Worm (Caenorhabditis elegans) whole organism, L1 larva: Measurements from ENCODE around the gene T18D3.9.

Experiments
- C04F5.9 ChIP-seq: sonication (generic microtip); optimal IDR thresholded peaks from 2 replicates; lab custom pipeline; 2016; ENCODE audit warnings: missing genetic modification characterization, missing compliant biosample characterization
- aly-2 ChIP-seq: fragments of 150-350 bp; optimal IDR thresholded peaks from 2 replicates; lab custom pipeline; 2014; ENCODE audit warnings: missing biosample characterization, missing genetic modification characterization
- blmp-1 ChIP-seq: fragments of 150-350 bp; optimal IDR thresholded peaks from 2 replicates; lab custom pipeline; 2014; ENCODE audit warnings: missing biosample characterization, missing genetic modification characterization
- ceh-8 ChIP-seq: fragments of 200-800 bp; sonication (Bioruptor generic); optimal IDR thresholded peaks from 2 replicates; lab custom pipeline; 2018; ENCODE audit warnings: mild to moderate bottlenecking, missing genetic modification characterization, moderate library complexity, missing compliant biosample characterization
- dsc-1 ChIP-seq: sonication (generic microtip); optimal IDR thresholded peaks from 2 replicates; lab custom pipeline; 2016; ENCODE audit warnings: mild to moderate bottlenecking, missing genetic modification characterization, missing compliant biosample characterization
- efl-1 ChIP-seq, 4 experiments: fragments of 150-350 bp; optimal IDR thresholded peaks in 3 of 4; peaks in 1 of 4; 1 replicate in 1 of 4; 2 replicates in 3 of 4; lab custom pipeline; 2014; ENCODE audit warnings: missing biosample characterization in 2 of 4, missing genetic modification characterization in 2 of 4, missing genetic modification reagents in 2 of 4
- egl-13 ChIP-seq: sonication (generic microtip); optimal IDR thresholded peaks from 2 replicates; lab custom pipeline; 2016; ENCODE audit warnings: missing genotype, missing genetic modification reagents, missing genetic modification characterization, missing compliant biosample characterization
- elt-2 ChIP-seq: sonication (generic microtip); optimal IDR thresholded peaks from 2 replicates; lab custom pipeline; 2016; ENCODE audit warnings: missing genetic modification characterization, mild to moderate bottlenecking, inconsistent platforms, missing compliant biosample characterization, missing genetic modification reagents
- fkh-4 ChIP-seq: sonication (generic microtip); optimal IDR thresholded peaks from 2 replicates; lab custom pipeline; 2016; ENCODE audit warnings: missing compliant biosample characterization, missing genetic modification characterization, borderline replicate concordance
- hlh-17 ChIP-seq: fragments of 200-800 bp; sonication (Bioruptor generic); optimal IDR thresholded peaks from 2 replicates; lab custom pipeline; 2018; ENCODE audit warnings: missing genetic modification characterization, mild to moderate bottlenecking, missing compliant biosample characterization, moderate library complexity, borderline replicate concordance
- hlh-4 ChIP-seq: sonication (generic microtip); optimal IDR thresholded peaks from 2 replicates; lab custom pipeline; 2016; ENCODE audit warnings: mild to moderate bottlenecking, missing genetic modification characterization, missing compliant biosample characterization
- hpl-2 ChIP-seq: fragments of 150-350 bp; optimal IDR thresholded peaks from 2 replicates; lab custom pipeline; 2014; ENCODE audit warnings: missing biosample characterization, missing genetic modification reagents, missing genetic modification characterization
- irx-1 ChIP-seq: sonication (generic microtip); optimal IDR thresholded peaks from 2 replicates; lab custom pipeline; 2016; ENCODE audit warnings: missing genetic modification characterization, missing compliant biosample characterization
- isw-1 ChIP-seq: fragments of 200-800 bp; sonication (Bioruptor generic); IDR thresholded peaks from 2 replicates; pipeline ENCODE4 v1.3.6; 2022; ENCODE audit warnings: missing genetic modification characterization, missing compliant biosample characterization
- jun-1 ChIP-seq: fragments of 150-350 bp; optimal IDR thresholded peaks from 2 replicates; lab custom pipeline; 2014; ENCODE audit warnings: missing biosample characterization, missing genetic modification reagents, missing genetic modification characterization
- lin-14 ChIP-seq: fragments of 200-800 bp; sonication (Bioruptor generic); optimal IDR thresholded peaks from 2 replicates; lab custom pipeline; 2018; ENCODE audit warnings: mild to moderate bottlenecking, missing genetic modification characterization, moderate library complexity, missing compliant biosample characterization
- lin-15B ChIP-seq: fragments of 150-350 bp; sonication (generic microtip); optimal IDR thresholded peaks from 3 replicates; lab custom pipeline; 2014; ENCODE audit warnings: missing biosample characterization, missing genetic modification characterization
- lin-39 ChIP-seq: fragments of 150-350 bp; optimal IDR thresholded peaks from 2 replicates; lab custom pipeline; 2014; ENCODE audit warnings: missing biosample characterization, missing genetic modification reagents, missing genetic modification characterization
- lsy-2 ChIP-seq, 2 experiments: fragments of 150-350 bp; optimal IDR thresholded peaks; 2 replicates each; lab custom pipeline; 2014; ENCODE audit warnings: missing biosample characterization in 2 of 2, missing genetic modification characterization in 2 of 2
- mdl-1 ChIP-seq, 2 experiments: fragments of 150-350 bp; optimal IDR thresholded peaks; 2 replicates each; lab custom pipeline; 2014 to 2017; ENCODE audit warnings: missing biosample characterization in 2 of 2, missing genetic modification characterization in 2 of 2, inconsistent platforms in 1 of 2
- mef-2 ChIP-seq: fragments of 150-350 bp; optimal IDR thresholded peaks from 2 replicates; lab custom pipeline; 2014; ENCODE audit warnings: missing biosample characterization, missing genetic modification characterization
- mep-1 ChIP-seq: fragments of 150-350 bp; optimal IDR thresholded peaks from 2 replicates; lab custom pipeline; 2014; ENCODE audit warnings: missing biosample characterization, missing genetic modification characterization
- nhr-19 ChIP-seq: fragments of 200-800 bp; sonication (Bioruptor generic); conservative IDR thresholded peaks from 2 replicates; pipeline ENCODE4 v1.3.6; 2022; ENCODE audit warnings: missing genetic modification characterization, missing compliant biosample characterization
- nhr-20 ChIP-seq: sonication (generic microtip); optimal IDR thresholded peaks from 2 replicates; lab custom pipeline; 2016; ENCODE audit warnings: mild to moderate bottlenecking, missing genetic modification characterization, missing compliant biosample characterization
- nhr-28 ChIP-seq: fragments of 150-350 bp; optimal IDR thresholded peaks from 2 replicates; lab custom pipeline; 2014; ENCODE audit warnings: missing biosample characterization, missing genetic modification characterization
- nhr-71 ChIP-seq: sonication (generic microtip); optimal IDR thresholded peaks from 2 replicates; lab custom pipeline; 2016; ENCODE audit warnings: mild to moderate bottlenecking, missing genetic modification characterization, moderate library complexity, missing compliant biosample characterization
- nhr-85 ChIP-seq: sonication (generic microtip); peaks from one replicate; lab custom pipeline; 2016; ENCODE audit warnings: missing genetic modification characterization, inconsistent platforms, missing compliant biosample characterization
- nhr-90 ChIP-seq: sonication (generic microtip); optimal IDR thresholded peaks from 2 replicates; lab custom pipeline; 2016; ENCODE audit warnings: mild to moderate bottlenecking, missing genetic modification characterization, missing compliant biosample characterization; ENCODE audit not compliant: poor library complexity
- pax-3 ChIP-seq: fragments of 200-800 bp; sonication (Bioruptor generic); optimal IDR thresholded peaks from 2 replicates; lab custom pipeline; 2018; ENCODE audit warnings: mild to moderate bottlenecking, missing genetic modification characterization, moderate library complexity, missing compliant biosample characterization
- pqm-1 ChIP-seq: sonication (generic microtip); optimal IDR thresholded peaks from 3 replicates; lab custom pipeline; 2017; ENCODE audit warnings: missing biosample characterization, missing genetic modification characterization
- rnt-1 ChIP-seq: sonication (generic microtip); optimal IDR thresholded peaks from 2 replicates; lab custom pipeline; 2016; ENCODE audit warnings: mild to moderate bottlenecking, missing genetic modification characterization, moderate library complexity, missing compliant biosample characterization
- skn-1 ChIP-seq: fragments of 150-350 bp; optimal IDR thresholded peaks from 2 replicates; lab custom pipeline; 2014; ENCODE audit warnings: missing biosample characterization, missing genetic modification characterization
- snpc-4 ChIP-seq: fragments of 150-350 bp; optimal IDR thresholded peaks from 2 replicates; lab custom pipeline; 2014; ENCODE audit warnings: missing biosample characterization, missing genetic modification characterization
- sox-4 ChIP-seq: sonication (generic microtip); optimal IDR thresholded peaks from 2 replicates; lab custom pipeline; 2016; ENCODE audit warnings: missing genetic modification characterization, missing compliant biosample characterization
- sup-37 ChIP-seq: fragments of 200-800 bp; sonication (Bioruptor generic); optimal IDR thresholded peaks from 2 replicates; lab custom pipeline; 2018; ENCODE audit warnings: mild to moderate bottlenecking, missing genetic modification characterization, missing compliant biosample characterization
- tbx-2 ChIP-seq: sonication (generic microtip); optimal IDR thresholded peaks from 2 replicates; lab custom pipeline; 2016; ENCODE audit warnings: missing genetic modification characterization, missing compliant biosample characterization
- unc-130 ChIP-seq: fragments of 150-350 bp; optimal IDR thresholded peaks from 2 replicates; lab custom pipeline; 2017; ENCODE audit warnings: missing biosample characterization, missing genetic modification characterization, inconsistent platforms
- unc-30 ChIP-seq: sonication (generic microtip); optimal IDR thresholded peaks from 2 replicates; lab custom pipeline; 2017; ENCODE audit warnings: missing biosample characterization, missing genetic modification characterization
- unc-98 ChIP-seq: fragments of 200-800 bp; sonication (Bioruptor generic); IDR thresholded peaks from 2 replicates; pipeline ENCODE4 v1.3.6; 2022; ENCODE audit warnings: missing genetic modification characterization, missing compliant biosample characterization
- xbp-1 ChIP-seq: sonication (generic microtip); optimal IDR thresholded peaks from 2 replicates; lab custom pipeline; 2016; ENCODE audit warnings: missing genetic modification characterization, missing compliant biosample characterization
- ztf-11 ChIP-seq, 2 experiments: sonication (generic microtip); optimal IDR thresholded peaks; 2 replicates each; lab custom pipeline; 2016 to 2017; ENCODE audit warnings: missing genetic modification characterization in 2 of 2, missing biosample characterization in 1 of 2, missing compliant biosample characterization in 1 of 2

The T18D3.9 gene

ce11 chrX:12467660-12468111 is 13.4 kb upstream of the T18D3.9 start, which contains the start of gene myo-2:
Gene myo-2, plus strand, starts transcription at chrX:12468061.
- TF ChIP-seq efl-1 (optimal IDR thresholded peaks at IDR 0.05; lab: Kevin White, UChicago) (no peak), efl-1 (GFP tag; optimal IDR thresholded peaks at IDR 0.05 in 1 of 2; lab: Kevin White, UChicago) (peak in 1 of 2 experiments; percentile 51), tbx-2 (tag; lab: Kevin White, UChicago) (peak; percentile 8), hpl-2 (GFP tag; lab: Kevin White, UChicago) (no peak), unc-130 (tag; lab: Kevin White, UChicago) (no peak), nhr-20 (peak; percentile 3)
- TF ChIP-seq, all 84 proteins: peak for 3

- TF ChIP-seq elt-2 (peak; percentile 76), nhr-20 (peak; percentile 28), fkh-4 (tag; lab: Kevin White, UChicago) (no peak), hlh-17 (GFP tag; lab: Kevin White, UChicago) (no peak), nhr-71 (tag; lab: Kevin White, UChicago) (peak; percentile 5), efl-1 (optimal IDR thresholded peaks at IDR 0.05; lab: Kevin White, UChicago) (no peak), efl-1 (GFP tag; optimal IDR thresholded peaks at IDR 0.05 in 1 of 2; lab: Kevin White, UChicago) (peak in 1 of 2 experiments; percentile 68)
These were observed 12.5 kb upstream of the T18D3.9 start, which contains the start of gene cdf-2 for ce11 chrX:12466769-12467168. Gene cdf-2, minus strand, starts transcription at chrX:12466917.

ce11 chrX:12463504-12463903 is 9.2 kb upstream of the T18D3.9 start, which contains the start of gene T18D3.5:
Gene T18D3.5, plus strand, starts transcription at chrX:12463804.
- TF ChIP-seq egl-13 (tag; lab: Kevin White, UChicago) (no peak), mef-2 (tag; lab: Kevin White, UChicago) (no peak), lin-39 (tag; lab: Kevin White, UChicago) (no peak), irx-1 (tag; lab: Kevin White, UChicago) (no peak), pax-3 (tag; lab: Kevin White, UChicago) (no peak), lin-14 (no peak), hlh-4 (tag; lab: Kevin White, UChicago) (no peak), fkh-4 (tag; lab: Kevin White, UChicago) (no peak)
- TF ChIP-seq, all 84 proteins: peak for 0

ce11 chrX:12461557-12461956 is 7.3 kb upstream of the T18D3.9 start, which contains the start of gene odr-7:
Gene odr-7, minus strand, starts transcription at chrX:12461657.
- TF ChIP-seq snpc-4 (no peak), ztf-11 (tag; optimal IDR thresholded peaks at IDR 0.05; lab: Kevin White, UChicago) (no peak), aly-2 (tag; lab: Kevin White, UChicago) (no peak), pqm-1 (tag; lab: Kevin White, UChicago) (no peak), irx-1 (tag; lab: Kevin White, UChicago) (no peak), nhr-90 (no peak), blmp-1 (tag; lab: Kevin White, UChicago) (no peak), rnt-1 (no peak), fkh-4 (tag; lab: Kevin White, UChicago) (no peak), hlh-17 (GFP tag; lab: Kevin White, UChicago) (no peak), hlh-4 (tag; lab: Kevin White, UChicago) (no peak), lin-14 (no peak), nhr-28 (tag; lab: Kevin White, UChicago) (no peak), nhr-19 (GFP tag; lab: Robert Waterston, UW) (no peak), efl-1 (optimal IDR thresholded peaks at IDR 0.05; lab: Kevin White, UChicago) (no peak), efl-1 (GFP tag; optimal IDR thresholded peaks at IDR 0.05 in 1 of 2; lab: Kevin White, UChicago) (no peak), xbp-1 (tag; lab: Kevin White, UChicago) (no peak), jun-1 (tag; lab: Kevin White, UChicago) (no peak), isw-1 (GFP tag; lab: Robert Waterston, UW) (no peak), skn-1 (tag; lab: Kevin White, UChicago) (no peak)
- TF ChIP-seq, all 84 proteins: peak for 0

- no peak for TF ChIP-seq unc-98
- TF ChIP-seq C04F5.9 (tag; lab: Kevin White, UChicago) = no peak
- TF ChIP-seq mep-1 (tag; lab: Kevin White, UChicago) = peak; percentile 51
- peak; percentile 20 for TF ChIP-seq sup-37
- TF ChIP-seq lin-39 (tag; lab: Kevin White, UChicago) = peak; percentile 9
- peak; percentile 7 for TF ChIP-seq tbx-2 (tag; lab: Kevin White, UChicago)
- peak; percentile 63 for TF ChIP-seq nhr-71 (tag; lab: Kevin White, UChicago)
- TF ChIP-seq lsy-2 (tag; optimal IDR thresholded peaks at IDR 0.05; lab: Kevin White, UChicago) = peak in 1 of 2 experiments; percentile 38
- peak; percentile 75 for TF ChIP-seq nhr-85 (tag; lab: Kevin White, UChicago)
- TF ChIP-seq blmp-1 (tag; lab: Kevin White, UChicago) = peak; percentile 62
- TF ChIP-seq nhr-20 = peak; percentile 68
- no peak for TF ChIP-seq dsc-1
- TF ChIP-seq jun-1 (tag; lab: Kevin White, UChicago) = peak; percentile 31
- TF ChIP-seq efl-1 (optimal IDR thresholded peaks at IDR 0.05; lab: Kevin White, UChicago) = peak in 1 of 2 experiments; percentile 13
- TF ChIP-seq efl-1 (GFP tag; optimal IDR thresholded peaks at IDR 0.05 in 1 of 2; lab: Kevin White, UChicago) = peak in 1 of 2 experiments; percentile 50
- TF ChIP-seq unc-30 = no peak
- peak in 1 of 2 experiments; percentile 35 for TF ChIP-seq mdl-1 (tag; optimal IDR thresholded peaks at IDR 0.05; lab: Kevin White, UChicago)
- TF ChIP-seq lin-15B (tag; lab: Kevin White, UChicago) = no peak
- no peak for TF ChIP-seq sox-4 (tag; lab: Kevin White, UChicago)
- no peak for TF ChIP-seq ceh-8 (GFP tag; lab: Kevin White, UChicago)
These were observed 3.8 kb upstream of the T18D3.9 start for ce11 chrX:12458021-12458420.
